Fruit fly (Drosophila melanogaster): Measurements from ENCODE around the gene Dys.
A peak's percentile ranks its signal among the peaks of the same experiment; 100 is the strongest.

Gene Dys

DNA sequence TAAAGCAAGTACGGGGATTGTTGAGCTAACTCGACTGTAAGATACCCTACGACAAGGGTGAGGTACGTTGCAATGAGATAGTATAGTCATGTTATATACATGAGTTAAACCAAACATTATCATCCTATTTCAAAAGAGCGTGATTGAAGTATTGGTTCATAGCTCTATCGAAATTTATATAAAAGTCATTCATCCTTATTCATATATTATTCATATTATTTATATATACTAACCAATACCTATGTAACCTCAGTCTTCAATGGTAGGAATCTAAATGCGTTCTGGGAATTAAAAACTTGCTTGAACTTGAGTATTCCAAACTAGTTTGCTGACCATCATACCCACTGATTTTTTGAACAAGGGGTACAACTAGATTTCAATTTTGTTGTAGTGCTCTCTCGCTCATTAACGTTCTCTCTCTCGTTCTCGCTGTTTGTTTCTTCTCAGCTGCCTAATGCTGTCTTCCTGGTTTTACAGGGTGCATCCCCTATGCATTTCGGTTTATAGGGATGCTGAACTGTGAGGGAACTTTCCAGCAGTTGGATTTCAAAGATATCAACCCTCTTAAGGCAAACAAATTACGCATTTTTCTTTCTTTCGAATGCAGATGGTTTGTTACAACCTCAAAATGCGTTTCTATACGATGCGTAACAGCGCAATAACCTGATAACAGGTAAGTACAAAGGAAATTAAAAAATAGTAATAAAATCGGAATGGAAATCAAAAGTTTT lies 167.1 kb downstream of the Dys start (continued):
- no peak for TF ChIP-seq gro (GFP tag; optimal IDR thresholded peaks at IDR 0.05)
- TF ChIP-seq HHEX (GFP tag; optimal IDR thresholded peaks at IDR 0.05), result peak; percentile 77
- TF ChIP-seq dimm (GFP tag; IDR thresholded peaks at IDR 0.05), result no peak
- no peak for TF ChIP-seq mirr (GFP tag; optimal IDR thresholded peaks at IDR 0.05)
- TF ChIP-seq CG12744 (GFP tag; optimal IDR thresholded peaks at IDR 0.05), result no peak
- no peak for TF ChIP-seq Mrtf (GFP tag; IDR thresholded peaks at IDR 0.05)
- no peak for TF ChIP-seq CG6791 (GFP tag; IDR thresholded peaks at IDR 0.05; ENCODE audit: partially characterized antibody)
- TF ChIP-seq CG6272 (GFP tag; IDR thresholded peaks at IDR 0.05), result no peak
- TF ChIP-seq CG7839 (tag; optimal IDR thresholded peaks at IDR 0.05), result peak; percentile 76
- TF ChIP-seq BtbVII (GFP tag; optimal IDR thresholded peaks at IDR 0.05), result peak; percentile 40
- TF ChIP-seq CG6689 (GFP tag; IDR thresholded peaks at IDR 0.05), result peak; percentile 58
- TF ChIP-seq MTF-1 (GFP tag; optimal IDR thresholded peaks at IDR 0.05; ENCODE audit: borderline replicate concordance), result no peak
- no peak for TF ChIP-seq CkIIα-i1 (GFP tag; IDR thresholded peaks at IDR 0.05)
- no peak for TF ChIP-seq Kr (GFP tag; optimal IDR thresholded peaks at IDR 0.05)
- no peak for TF ChIP-seq zf30C (GFP tag; optimal IDR thresholded peaks at IDR 0.05)
- no peak for TF ChIP-seq amos (GFP tag; IDR thresholded peaks at IDR 0.05; ENCODE audit: partially characterized antibody)
- TF ChIP-seq CG3407 (GFP tag; optimal IDR thresholded peaks at IDR 0.05), result no peak
- no peak for TF ChIP-seq ssp (GFP tag; IDR thresholded peaks at IDR 0.05)
- TF ChIP-seq Poxn (GFP tag; IDR thresholded peaks at IDR 0.05), result no peak
- TF ChIP-seq CG14710 (tag; optimal IDR thresholded peaks at IDR 0.05), result peak; percentile 62
- TF ChIP-seq Adf1 (GFP tag; IDR thresholded peaks at IDR 0.05), result no peak
- peak; percentile 6 for TF ChIP-seq CG30431 (GFP tag; optimal IDR thresholded peaks at IDR 0.05)
- TF ChIP-seq Pdp1 (GFP tag; optimal IDR thresholded peaks at IDR 0.05), result peak in 1 of 2 experiments; percentile 8
- TF ChIP-seq row (GFP tag; IDR thresholded peaks at IDR 0.05), result peak; percentile 68
- no peak for TF ChIP-seq wor (GFP tag; IDR thresholded peaks at IDR 0.05)
- TF ChIP-seq sr (GFP tag; IDR thresholded peaks at IDR 0.05), result no peak
- peak; percentile 4 for TF ChIP-seq CG15269 (tag; optimal IDR thresholded peaks at IDR 0.05)
- TF ChIP-seq CG16815 (GFP tag; optimal IDR thresholded peaks at IDR 0.05), result no peak
- no peak for TF ChIP-seq HLH4C (GFP tag; IDR thresholded peaks at IDR 0.05; ENCODE audit: partially characterized antibody)
- peak; percentile 61 for TF ChIP-seq Fer1 (GFP tag; optimal IDR thresholded peaks at IDR 0.05)
- no peak for TF ChIP-seq cg (GFP tag; optimal IDR thresholded peaks at IDR 0.05)
- TF ChIP-seq CG10543 (GFP tag; optimal IDR thresholded peaks at IDR 0.05), result no peak
- no peak for TF ChIP-seq Mad (GFP tag; optimal IDR thresholded peaks at IDR 0.05)
- TF ChIP-seq dm (GFP tag; optimal IDR thresholded peaks at IDR 0.05), result no peak
- no peak for TF ChIP-seq Dip2 (GFP tag; IDR thresholded peaks at IDR 0.05)
- TF ChIP-seq tgo (GFP tag; IDR thresholded peaks at IDR 0.05), result peak; percentile 40; the same call in 2 of the 3 replicates
- TF ChIP-seq Nf-YC (tag; optimal IDR thresholded peaks at IDR 0.05), result peak; percentile 43
- TF ChIP-seq CG14050 (GFP tag; IDR thresholded peaks at IDR 0.05), result no peak
- TF ChIP-seq CG42726 (GFP tag; IDR thresholded peaks at IDR 0.05; ENCODE audit: partially characterized antibody), result no peak
- no peak for TF ChIP-seq unpg (GFP tag; optimal IDR thresholded peaks at IDR 0.05)
- no peak for TF ChIP-seq yki (optimal IDR thresholded peaks at IDR 0.05)
- peak; percentile 52 for TF ChIP-seq Asciz (GFP tag; optimal IDR thresholded peaks at IDR 0.05)
- TF ChIP-seq H15 (GFP tag; IDR thresholded peaks at IDR 0.05), result no peak
- no peak for TF ChIP-seq croc (GFP tag; conservative IDR thresholded peaks at IDR 0.05)
- TF ChIP-seq HmgZ (tag; optimal IDR thresholded peaks at IDR 0.05), result no peak
- no peak for TF ChIP-seq Optix (GFP tag; IDR thresholded peaks at IDR 0.05)
- TF ChIP-seq salm (tag; optimal IDR thresholded peaks at IDR 0.05), result no peak
- TF ChIP-seq CG12071 (GFP tag; optimal IDR thresholded peaks at IDR 0.05), result peak; percentile 34
- peak; percentile 29 for TF ChIP-seq CG6765 (GFP tag; optimal IDR thresholded peaks at IDR 0.05)
- TF ChIP-seq CG18619 (GFP tag; optimal IDR thresholded peaks at IDR 0.05), result no peak
